Fruit fly (Drosophila melanogaster) whole organism, prepupa: ENCODE data around the gene Cpr30B.

Experiments
- CG11762 ChIP-seq: fragments of 200-800 bp; sonication (Bioruptor generic); optimal IDR thresholded peaks from 3 replicates; lab custom pipeline; 2016; ENCODE audit warnings: missing biosample characterization, missing genetic modification characterization; ENCODE audit not compliant: insufficient read depth
- CG3919 ChIP-seq: fragments of 200-800 bp; sonication (Bioruptor generic); optimal IDR thresholded peaks from 3 replicates; lab custom pipeline; 2016; ENCODE audit warnings: missing biosample characterization, missing genetic modification characterization
- CG6163 ChIP-seq: fragments of 200-800 bp; sonication (Bioruptor generic); IDR thresholded peaks from 3 replicates; pipeline ENCODE4 v1.3.6; 2022; ENCODE audit warnings: missing biosample characterization, missing genetic modification characterization
- CG7368 ChIP-seq: fragments of 200-800 bp; sonication (Bioruptor generic); optimal IDR thresholded peaks from 3 replicates; lab custom pipeline; 2016; ENCODE audit warnings: missing biosample characterization, missing genetic modification characterization
- CG8119 ChIP-seq: fragments of 200-800 bp; sonication (Bioruptor generic); IDR thresholded peaks from 3 replicates; pipeline ENCODE4 v1.3.6; 2022; ENCODE audit warnings: missing biosample characterization, missing genetic modification characterization
- Eip93F ChIP-seq: fragments of 200-800 bp; sonication (Bioruptor generic); optimal IDR thresholded peaks from 2 replicates; lab custom pipeline; 2016; ENCODE audit warnings: missing biosample characterization, mild to moderate bottlenecking, missing genetic modification characterization
- Gug ChIP-seq: fragments of 200-800 bp; sonication (Bioruptor generic); IDR thresholded peaks from 2 replicates; pipeline ENCODE4 v1.3.6; 2022; ENCODE audit warnings: missing biosample characterization, missing genetic modification characterization
- Lpt ChIP-seq: fragments of 200-800 bp; sonication (Bioruptor generic); optimal IDR thresholded peaks from 3 replicates; lab custom pipeline; 2016; ENCODE audit warnings: missing biosample characterization, missing genetic modification characterization
- OdsH ChIP-seq: fragments of 200-800 bp; sonication (Bioruptor generic); optimal IDR thresholded peaks from 3 replicates; lab custom pipeline; 2016; ENCODE audit warnings: missing biosample characterization, missing genetic modification characterization
- Smox ChIP-seq: fragments of 200-800 bp; sonication (Bioruptor generic); optimal IDR thresholded peaks from 3 replicates; lab custom pipeline; 2016; ENCODE audit warnings: missing biosample characterization, missing genetic modification characterization
- Sox15 ChIP-seq: fragments of 200-800 bp; sonication (Bioruptor generic); optimal IDR thresholded peaks from 3 replicates; lab custom pipeline; 2016; ENCODE audit warnings: missing biosample characterization, missing genetic modification characterization
- eg ChIP-seq: fragments of 200-800 bp; sonication (Bioruptor generic); IDR thresholded peaks from 3 replicates; pipeline ENCODE4 v1.3.6; 2022; ENCODE audit warnings: missing biosample characterization, missing genetic modification characterization
- esn ChIP-seq: fragments of 200-800 bp; sonication (Bioruptor generic); optimal IDR thresholded peaks from 2 replicates; lab custom pipeline; 2016; ENCODE audit warnings: missing biosample characterization, mild to moderate bottlenecking, missing genetic modification characterization, moderate library complexity
- topi ChIP-seq: fragments of 200-800 bp; sonication (Bioruptor generic); optimal IDR thresholded peaks from 3 replicates; lab custom pipeline; 2016; ENCODE audit warnings: missing biosample characterization, missing genetic modification characterization

dm6 chr2L:9498985-9499249 is 43.8 kb upstream of the Cpr30B start:
- TF ChIP-seq CG7368 (GFP tag; lab: Kevin White, UChicago) = no peak
- no peak for TF ChIP-seq CG6163 (GFP tag; lab: Robert Waterston, UW)
- TF ChIP-seq OdsH (GFP tag; lab: Kevin White, UChicago) = no peak
- TF ChIP-seq eg (GFP tag; lab: Robert Waterston, UW) = no peak
- no peak for TF ChIP-seq CG11762 (GFP tag; lab: Kevin White, UChicago)
- no peak for TF ChIP-seq Gug (GFP tag; lab: Robert Waterston, UW)
- no peak for TF ChIP-seq CG8119 (GFP tag; lab: Robert Waterston, UW)
- TF ChIP-seq esn (GFP tag; lab: Kevin White, UChicago) = no peak
- no peak for TF ChIP-seq CG3919
- no peak for TF ChIP-seq Eip93F (GFP tag; lab: Kevin White, UChicago)
- TF ChIP-seq Sox15 (GFP tag; lab: Kevin White, UChicago) = no peak
- TF ChIP-seq topi (GFP tag; lab: Kevin White, UChicago) = no peak
- no peak for TF ChIP-seq Lpt
- TF ChIP-seq Smox (GFP tag; lab: Kevin White, UChicago) = no peak
